Worm (Caenorhabditis elegans): ENCODE data around the gene taf-12.

DNA sequence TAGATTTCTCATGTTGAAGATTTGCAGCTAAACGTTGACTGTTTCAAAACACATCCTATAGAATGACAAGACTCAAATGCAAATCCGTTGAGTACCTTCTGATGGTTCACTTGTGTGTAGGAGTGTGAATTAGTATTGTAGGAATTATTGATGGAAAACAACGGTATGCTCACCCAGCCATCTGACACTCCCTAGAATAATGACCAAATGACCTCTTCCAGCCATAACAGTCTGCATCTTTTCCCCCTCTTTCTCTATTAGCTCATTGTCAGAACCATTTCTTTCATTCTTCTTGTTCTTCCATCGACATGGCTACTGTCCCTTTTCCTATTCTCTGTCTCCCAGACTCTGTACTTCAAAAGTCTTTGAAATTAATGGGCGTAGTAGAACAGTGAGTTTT lies 39.6 kb upstream of the taf-12 start, which contains the start of gene fbxb-24:
- TF ChIP-seq flt-1 (GFP tag; IDR thresholded peaks at IDR 0.05) (no peak), ama-1 (optimal IDR thresholded peaks at IDR 0.05) (no peak), hnd-1 (tag; optimal IDR thresholded peaks at IDR 0.05) (no peak), F13C5.2 (tag; optimal IDR thresholded peaks at IDR 0.05) (no peak), hmbx-1 (tag; optimal IDR thresholded peaks at IDR 0.05) (no peak), sea-1 (GFP tag; conservative IDR thresholded peaks at IDR 0.05) (no peak), aly-1 (tag; optimal IDR thresholded peaks at IDR 0.05) (no peak), ceh-36 (tag; optimal IDR thresholded peaks at IDR 0.05) (no peak)
